Worm (Caenorhabditis elegans) whole organism, mixed stage, embryonic: ENCODE results near the gene M7.8.

ENCODE experiments used
- blmp-1 ChIP-seq: fragments of 150-350 bp; optimal IDR thresholded peaks from 2 replicates; lab custom pipeline; 2014; ENCODE audit warnings: missing biosample characterization, missing genetic modification characterization
- lin-32 ChIP-seq: fragments of 200-800 bp; sonication (Bioruptor generic); optimal IDR thresholded peaks from 2 replicates; lab custom pipeline; 2018; ENCODE audit warnings: mild to moderate bottlenecking, missing genetic modification characterization, missing compliant biosample characterization
- lsy-2 ChIP-seq: fragments of 150-350 bp; optimal IDR thresholded peaks from 2 replicates; lab custom pipeline; 2014; ENCODE audit warnings: missing biosample characterization, missing genetic modification characterization
- mab-5 ChIP-seq: fragments of 150-350 bp; optimal IDR thresholded peaks from 2 replicates; lab custom pipeline; 2014; ENCODE audit warnings: missing biosample characterization, missing genetic modification characterization
- mep-1 ChIP-seq: fragments of 150-350 bp; optimal IDR thresholded peaks from 2 replicates; lab custom pipeline; 2017; ENCODE audit warnings: missing biosample characterization, missing genetic modification reagents, missing genetic modification characterization, inconsistent platforms
- nhr-12 ChIP-seq: fragments of 150-350 bp; optimal IDR thresholded peaks from 2 replicates; lab custom pipeline; 2014; ENCODE audit warnings: missing biosample characterization, missing genetic modification characterization
- nhr-237 ChIP-seq: fragments of 150-350 bp; optimal IDR thresholded peaks from 2 replicates; lab custom pipeline; 2014; ENCODE audit warnings: missing biosample characterization, missing genetic modification characterization
- nhr-28 ChIP-seq: fragments of 150-350 bp; optimal IDR thresholded peaks from 2 replicates; lab custom pipeline; 2014; ENCODE audit warnings: missing biosample characterization, missing genetic modification characterization
- sem-2 ChIP-seq: fragments of 200-800 bp; sonication (Bioruptor generic); optimal IDR thresholded peaks from 2 replicates; lab custom pipeline; 2018; ENCODE audit warnings: mild to moderate bottlenecking, missing genetic modification characterization, missing compliant biosample characterization
- snpc-4 ChIP-seq: fragments of 150-350 bp; optimal IDR thresholded peaks from 2 replicates; lab custom pipeline; 2014; ENCODE audit warnings: missing biosample characterization, missing genetic modification characterization
- unc-62 ChIP-seq: fragments of 150-350 bp; optimal IDR thresholded peaks from 2 replicates; lab custom pipeline; 2014; ENCODE audit warnings: missing biosample characterization, missing genetic modification reagents, missing genetic modification characterization

DNA sequence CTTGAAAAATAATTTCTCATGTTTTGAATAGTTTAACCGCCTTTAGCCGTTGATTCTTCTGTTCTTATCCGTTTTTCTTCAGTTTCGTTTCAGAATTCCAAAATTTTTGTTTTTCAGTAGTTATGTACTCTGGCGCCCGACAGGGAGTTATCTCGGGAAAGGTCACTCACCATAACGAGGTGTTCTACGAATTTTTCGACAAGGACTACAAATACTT, 48.3 kb upstream of the M7.8 start, which contains the start of gene F01G4.4:
- TF ChIP-seq mep-1, result no peak
- no peak for TF ChIP-seq sem-2 (GFP tag; lab: Kevin White, UChicago)
- no peak for TF ChIP-seq unc-62
- TF ChIP-seq nhr-28, result no peak
- TF ChIP-seq blmp-1 (tag; lab: Kevin White, UChicago), result no peak
- TF ChIP-seq nhr-237 (tag; lab: Kevin White, UChicago), result no peak
- no peak for TF ChIP-seq lin-32 (GFP tag; lab: Kevin White, UChicago)
- no peak for TF ChIP-seq snpc-4 (tag; lab: Kevin White, UChicago)
- TF ChIP-seq mab-5 (tag; lab: Kevin White, UChicago), result no peak
- TF ChIP-seq nhr-12 (tag; lab: Kevin White, UChicago), result no peak
- no peak for TF ChIP-seq lsy-2
